Worm (Caenorhabditis elegans): ENCODE results near the gene Y40C5A.4.

Gene Y40C5A.4

ce11 chrIV:7313397-7313910 is 51.5 kb downstream of the Y40C5A.4 start, which contains the start of gene rps-8:
Gene rps-8, minus strand, starts transcription at chrIV:7313860.
- 0 out of 2 replicates have a peak, but pooled peaks have one; percentile 3 for TF ChIP-seq arid-1 (GFP tag; conservative IDR thresholded peaks at IDR 0.05)
- TF ChIP-seq dve-1 (tag; optimal IDR thresholded peaks at IDR 0.05; ENCODE audit: insufficient read depth) = no peak
- 0 out of 2 replicates have a peak, but pooled peaks have one; percentile 23 for TF ChIP-seq F44E2.7 (GFP tag; IDR thresholded peaks at IDR 0.05)
- TF ChIP-seq D1046.2 (GFP tag; IDR thresholded peaks at IDR 0.05) = no peak
- no peak for TF ChIP-seq nhr-111 (GFP tag; optimal IDR thresholded peaks at IDR 0.05)
- TF ChIP-seq aha-1 (tag) = peak; percentile 90
- no peak for TF ChIP-seq dmd-8 (GFP tag; IDR thresholded peaks at IDR 0.05)

- peak; percentile 73 for TF ChIP-seq snpc-1.2 (GFP tag; IDR thresholded peaks at IDR 0.05)
- no peak for TF ChIP-seq ZK337.2 (GFP tag; IDR thresholded peaks at IDR 0.05)
- no peak for TF ChIP-seq ceh-32 (tag; optimal IDR thresholded peaks at IDR 0.05; ENCODE audit: poor library complexity)
- 0 out of 2 replicates have a peak, but pooled peaks have one; percentile 16 for TF ChIP-seq Y48G9A.11 (GFP tag; IDR thresholded peaks at IDR 0.05)
- TF ChIP-seq aha-1 (tag) = peak; percentile 74
- no peak for TF ChIP-seq nhr-10 (tag; optimal IDR thresholded peaks at IDR 0.05)
- TF ChIP-seq unc-62 (GFP tag; optimal IDR thresholded peaks at IDR 0.05 in 1 of 2) = peak in 1 of 2 experiments; percentile 52
- TF ChIP-seq unc-62 (tag; optimal IDR thresholded peaks at IDR 0.05) = no peak
- TF ChIP-seq vab-7 (GFP tag; IDR thresholded peaks at IDR 0.05) = no peak
These were observed 52.2 kb downstream of the Y40C5A.4 start for ce11 chrIV:7312620-7313194.

DNA sequence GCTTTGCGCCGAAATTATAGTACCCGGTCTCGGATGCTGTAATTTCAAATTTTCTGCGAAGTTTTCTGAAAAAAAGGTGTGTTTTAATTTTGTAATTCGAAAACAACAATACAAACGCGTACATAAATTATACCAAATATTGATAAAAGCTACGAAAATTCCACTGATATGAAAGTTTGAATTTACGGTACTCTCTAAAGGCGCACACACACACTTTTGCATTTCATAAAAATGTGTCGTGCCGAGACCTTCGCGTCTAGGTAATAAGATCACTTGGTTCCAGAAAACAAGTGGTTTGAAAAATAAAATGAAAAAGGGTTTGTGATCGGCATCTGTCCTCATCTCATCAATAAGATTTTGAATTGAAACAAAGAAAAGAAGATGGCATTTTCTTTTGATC is 54.1 kb downstream of the Y40C5A.4 start:
- TF ChIP-seq unc-62 (GFP tag; optimal IDR thresholded peaks at IDR 0.05 in 1 of 2) = peak in 1 of 2 experiments; percentile 50
- TF ChIP-seq unc-62 (tag; optimal IDR thresholded peaks at IDR 0.05) = no peak
- no peak for TF ChIP-seq lin-29 (GFP tag; IDR thresholded peaks at IDR 0.05)
- TF ChIP-seq aha-1 (tag) = peak; percentile 97
- TF ChIP-seq nhr-48 (tag; optimal IDR thresholded peaks at IDR 0.05) = no peak
- TF ChIP-seq lin-39 (tag; optimal IDR thresholded peaks at IDR 0.05) = no peak

- TF ChIP-seq daf-19 (GFP tag; conservative IDR thresholded peaks at IDR 0.05) (no peak), egl-43 (GFP tag; IDR thresholded peaks at IDR 0.05) (peak; percentile 55; the same call in 1 of the 2 replicates), set-16 (GFP tag; IDR thresholded peaks at IDR 0.05) (peak; percentile 81; the same call in 1 of the 2 replicates), saeg-2 (GFP tag; IDR thresholded peaks at IDR 0.05) (0 out of 2 replicates have a peak, but pooled peaks have one; percentile 35)
These were observed 54.5 kb downstream of the Y40C5A.4 start, which contains the start of gene grl-4 for ce11 chrIV:7310410-7310809. Gene grl-4, minus strand, starts transcription at chrIV:7310760.

DNA sequence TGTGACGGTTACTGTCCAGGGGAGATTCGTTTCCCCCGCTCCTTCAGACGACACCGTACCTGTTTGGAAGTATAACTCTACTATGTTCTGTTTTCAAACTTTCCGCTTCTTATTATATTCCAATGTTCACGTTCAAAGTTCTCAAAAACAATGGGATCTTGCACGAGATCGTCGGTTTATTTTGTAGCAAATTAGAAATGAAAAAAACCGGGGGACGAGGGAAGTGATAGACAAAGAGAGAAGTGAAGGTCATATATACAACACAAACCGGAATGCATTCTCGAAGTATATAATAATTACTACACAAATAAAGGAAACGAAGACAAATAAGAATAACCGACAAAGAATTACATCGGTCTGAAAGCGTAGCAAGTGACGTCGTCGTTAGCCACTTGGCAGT is 55.2 kb downstream of the Y40C5A.4 start:
- TF ChIP-seq daf-8 (GFP tag; IDR thresholded peaks at IDR 0.05) (no peak), spr-3 (GFP tag; optimal IDR thresholded peaks at IDR 0.05) (no peak), ama-1 (optimal IDR thresholded peaks at IDR 0.05) (peak; percentile 30), nhr-28 (tag; optimal IDR thresholded peaks at IDR 0.05) (peak; percentile 12)

DNA sequence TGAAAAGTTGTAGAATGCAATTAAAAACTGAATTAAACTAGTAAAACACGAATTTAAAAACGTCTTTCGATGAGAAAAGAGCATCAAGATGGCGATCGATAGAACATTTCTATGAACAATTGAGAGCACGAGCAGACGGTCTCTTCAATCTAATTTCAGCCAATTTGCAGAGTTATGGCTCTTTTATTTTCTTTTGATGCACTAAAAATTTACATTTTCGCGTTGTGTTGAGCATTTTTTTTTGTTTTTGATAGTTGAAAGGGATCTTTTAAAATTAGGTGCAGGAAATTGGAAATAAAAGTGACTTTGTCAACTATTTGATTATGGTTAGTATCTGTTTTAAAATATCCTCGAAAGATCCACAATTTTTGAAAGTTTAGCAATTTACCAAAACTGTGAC is 55.9 kb downstream of the Y40C5A.4 start, which contains the start of gene F42C5.6:
Gene F42C5.6 (minus strand): TSS at position 101 of the 400 bp plus-strand sequence.
- TF ChIP-seq F10B5.3 (tag; optimal IDR thresholded peaks at IDR 0.05) (no peak), zfp-2 (tag; optimal IDR thresholded peaks at IDR 0.05) (no peak), attf-4 (tag; optimal IDR thresholded peaks at IDR 0.05) (no peak), aha-1 (tag) (no peak), daf-19 (GFP tag; conservative IDR thresholded peaks at IDR 0.05) (no peak), fos-1 (tag; optimal IDR thresholded peaks at IDR 0.05) (no peak)

Measured in whole organism, L4 larva.